Worm (Caenorhabditis elegans): ENCODE data around the gene F15B10.3.

Gene F15B10.3

DNA sequence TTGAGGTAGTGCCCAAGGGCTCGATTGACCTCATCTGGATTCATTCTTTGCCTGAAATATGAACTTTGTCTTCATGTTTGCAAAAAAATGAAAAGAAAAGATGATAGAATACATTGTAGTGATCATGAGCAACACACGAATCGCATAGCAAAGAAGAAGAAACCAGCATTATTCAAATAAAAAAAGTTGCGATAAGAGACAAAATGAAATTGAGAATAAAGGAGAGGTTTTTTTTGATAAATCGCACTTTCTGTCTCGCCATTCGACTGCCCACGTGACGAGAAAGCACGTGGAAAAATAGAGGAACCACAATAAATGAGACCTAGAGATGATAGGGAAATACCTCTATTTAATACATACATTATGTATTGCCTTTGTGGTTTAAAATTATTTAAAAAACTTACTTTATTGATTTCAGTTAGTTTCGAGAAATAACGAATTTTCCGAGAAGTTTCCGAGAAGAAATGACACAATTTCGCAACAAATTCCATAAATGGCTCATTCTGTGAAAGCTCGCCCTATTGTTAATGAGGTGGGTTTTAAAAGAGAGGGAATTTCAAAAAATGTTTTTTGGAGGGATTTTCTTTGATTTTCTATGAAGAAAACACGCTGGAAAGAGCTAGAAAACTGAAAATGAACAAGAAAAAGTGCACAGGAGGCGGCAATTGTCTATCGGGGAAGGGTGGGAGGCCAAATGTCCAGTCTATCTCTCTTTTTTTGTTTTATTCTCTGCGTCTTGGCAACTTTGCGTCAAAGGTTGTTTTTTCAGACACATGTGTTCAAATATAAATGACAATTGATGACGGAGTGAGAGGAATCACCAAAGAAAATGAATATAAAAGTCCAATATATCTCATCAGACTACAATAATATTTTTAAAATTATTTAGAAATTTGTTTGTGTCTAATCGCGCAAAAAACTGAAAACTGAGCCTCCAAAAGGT, 46.8 kb upstream of the F15B10.3 start, which contains the start of gene paqr-1 (continued):
- TF ChIP-seq arid-1 (GFP tag; conservative IDR thresholded peaks at IDR 0.05): no peak
- no peak for TF ChIP-seq ama-1 (optimal IDR thresholded peaks at IDR 0.05)
- TF ChIP-seq lin-29 (GFP tag; IDR thresholded peaks at IDR 0.05): no peak
- TF ChIP-seq gei-8 (GFP tag; optimal IDR thresholded peaks at IDR 0.05): no peak
- no peak for TF ChIP-seq madf-5 (GFP tag; IDR thresholded peaks at IDR 0.05)
- no peak for TF ChIP-seq vab-7 (GFP tag; IDR thresholded peaks at IDR 0.05)
- TF ChIP-seq mdl-1 (tag; optimal IDR thresholded peaks at IDR 0.05): peak in 1 of 2 experiments; percentile 74
- TF ChIP-seq skn-1 (tag; optimal IDR thresholded peaks at IDR 0.05): no peak
- TF ChIP-seq mdt-29 (GFP tag; IDR thresholded peaks at IDR 0.05): no peak
- TF ChIP-seq lin-38 (GFP tag; IDR thresholded peaks at IDR 0.05): 0 out of 2 replicates have a peak, but pooled peaks have one; percentile 22
- no peak for TF ChIP-seq nhr-10 (tag; optimal IDR thresholded peaks at IDR 0.05)
- TF ChIP-seq egl-43 (GFP tag; IDR thresholded peaks at IDR 0.05): no peak
- peak; percentile 21 for TF ChIP-seq hlh-11 (tag; optimal IDR thresholded peaks at IDR 0.05)
- no peak for TF ChIP-seq ces-1 (GFP tag; optimal IDR thresholded peaks at IDR 0.05)
- TF ChIP-seq snpc-1.2 (GFP tag; IDR thresholded peaks at IDR 0.05): no peak
- peak in 1 of 2 experiments; percentile 9 for TF ChIP-seq unc-62 (GFP tag; optimal IDR thresholded peaks at IDR 0.05 in 1 of 2)
- TF ChIP-seq unc-62 (tag; optimal IDR thresholded peaks at IDR 0.05): no peak
- TF ChIP-seq ZK546.5 (tag; optimal IDR thresholded peaks at IDR 0.05): no peak
- no peak for TF ChIP-seq pha-4 (GFP tag; IDR thresholded peaks at IDR 0.05)
- TF ChIP-seq pha-4 (tag; optimal IDR thresholded peaks at IDR 0.05): no peak
- no peak for TF ChIP-seq nhr-41 (GFP tag; IDR thresholded peaks at IDR 0.05)
- no peak for TF ChIP-seq nhr-102 (tag; optimal IDR thresholded peaks at IDR 0.05)
- TF ChIP-seq lin-1 (GFP tag; IDR thresholded peaks at IDR 0.05): no peak
- no peak for TF ChIP-seq R02D3.7 (tag; optimal IDR thresholded peaks at IDR 0.05)
- no peak for TF ChIP-seq T26A8.4 (GFP tag; IDR thresholded peaks at IDR 0.05)
- TF ChIP-seq lin-15B (tag; optimal IDR thresholded peaks at IDR 0.05): no peak
- TF ChIP-seq nhr-6 (tag; optimal IDR thresholded peaks at IDR 0.05): no peak
- TF ChIP-seq F37D6.2 (tag; optimal IDR thresholded peaks at IDR 0.05): no peak
- TF ChIP-seq zfp-2 (tag; optimal IDR thresholded peaks at IDR 0.05): no peak
- no peak for TF ChIP-seq set-16 (GFP tag; IDR thresholded peaks at IDR 0.05)
- no peak for TF ChIP-seq mxl-2 (GFP tag; conservative IDR thresholded peaks at IDR 0.05)
- TF ChIP-seq duxl-1 (tag; optimal IDR thresholded peaks at IDR 0.05; ENCODE audit: poor library complexity): no peak
- no peak for TF ChIP-seq ztf-7 (tag; optimal IDR thresholded peaks at IDR 0.05)
- TF ChIP-seq hif-1 (tag; optimal IDR thresholded peaks at IDR 0.05): no peak
- no peak for TF ChIP-seq dmd-9 (GFP tag; IDR thresholded peaks at IDR 0.05)
- no peak for TF ChIP-seq nhr-76 (tag; optimal IDR thresholded peaks at IDR 0.05)
- no peak for TF ChIP-seq nhr-111 (GFP tag; optimal IDR thresholded peaks at IDR 0.05)
- no peak for TF ChIP-seq lin-13 (GFP tag; optimal IDR thresholded peaks at IDR 0.05)
- TF ChIP-seq rbr-2 (tag; optimal IDR thresholded peaks at IDR 0.05): no peak
- TF ChIP-seq hlh-30 (tag; optimal IDR thresholded peaks at IDR 0.05; ENCODE audit: insufficient read depth): peak; percentile 82
- TF ChIP-seq Y75B8A.6 (GFP tag; IDR thresholded peaks at IDR 0.05): no peak
- TF ChIP-seq dmd-6 (GFP tag; IDR thresholded peaks at IDR 0.05): peak; percentile 58
- no peak for TF ChIP-seq nhr-42 (GFP tag; IDR thresholded peaks at IDR 0.05)
- no peak for TF ChIP-seq F44E2.7 (GFP tag; IDR thresholded peaks at IDR 0.05)
